Fruit fly (Drosophila melanogaster): ENCODE data around the gene CG32313.

The CG32313 gene

DNA sequence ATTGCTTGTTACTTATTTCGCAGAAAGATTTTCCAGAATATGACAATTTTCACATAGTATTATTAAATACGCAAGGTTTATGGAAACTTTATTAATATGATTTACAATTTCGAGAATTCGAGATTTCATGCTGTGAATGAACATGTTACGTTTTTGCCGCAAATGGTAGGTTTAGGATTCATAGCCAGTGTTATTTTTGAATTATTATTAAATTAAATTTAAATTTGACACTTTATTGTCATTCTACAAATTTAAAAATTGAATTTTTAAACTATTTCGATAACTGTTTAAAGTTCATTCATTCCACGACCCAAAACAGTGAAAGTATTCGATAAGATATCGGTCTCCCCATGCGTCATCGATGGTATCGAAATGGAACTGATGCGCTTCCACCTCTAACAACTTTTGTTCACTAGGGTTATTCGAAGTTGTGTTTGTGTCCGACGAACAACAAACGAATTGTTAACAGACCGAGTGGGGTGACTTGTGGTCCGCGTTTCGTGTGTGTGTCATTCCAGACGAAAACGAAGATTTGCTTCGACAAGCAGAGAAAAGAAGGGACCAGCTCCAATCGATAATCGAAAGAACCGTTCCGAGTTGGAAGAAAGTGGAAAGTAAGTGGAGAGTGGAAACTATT is at the start of gene CG32313, which contains the start of gene Pcyt1:
Gene CG32313 (minus strand): TSS at position 51 of the 637 bp plus-strand sequence.
Gene Pcyt1 (plus strand): TSS at position 400 of the 637 bp plus-strand sequence.
- TF ChIP-seq CG17801 (GFP tag; optimal IDR thresholded peaks at IDR 0.05; ENCODE audit: partially characterized antibody): peak; percentile 66

DNA sequence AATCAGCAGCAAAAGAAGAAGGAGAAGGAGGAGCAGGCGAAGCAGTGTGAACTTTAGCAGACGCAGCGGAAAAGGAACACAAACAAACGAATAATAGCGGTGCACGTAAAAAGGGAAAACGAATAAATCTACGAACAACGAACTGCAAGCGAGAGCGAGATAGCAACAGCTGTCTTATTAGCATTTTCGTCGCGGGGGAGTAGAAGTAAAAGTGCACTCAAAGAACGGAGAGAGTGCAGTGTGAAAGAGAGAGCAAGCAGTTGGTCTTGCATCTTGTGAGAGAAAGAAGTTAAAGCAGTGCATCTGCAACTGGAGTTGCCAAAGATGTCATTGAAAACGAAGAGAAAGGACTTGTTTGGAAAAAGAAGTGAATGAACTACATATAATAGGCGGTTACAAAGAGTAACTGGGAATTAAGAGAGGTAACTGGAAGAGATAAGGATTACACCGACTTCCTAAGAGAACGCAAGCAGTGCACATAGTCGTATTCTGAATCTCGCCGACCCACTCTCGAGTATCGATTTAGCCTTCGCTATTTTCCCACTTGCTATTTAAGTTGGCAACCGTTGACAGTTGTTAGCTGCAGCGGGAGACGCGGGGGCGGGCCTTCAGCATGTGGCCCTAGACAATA is 47.4 kb upstream of the CG32313 start:
- peak; percentile 40 for TF ChIP-seq CG17801 (GFP tag; optimal IDR thresholded peaks at IDR 0.05; ENCODE audit: partially characterized antibody)

DNA sequence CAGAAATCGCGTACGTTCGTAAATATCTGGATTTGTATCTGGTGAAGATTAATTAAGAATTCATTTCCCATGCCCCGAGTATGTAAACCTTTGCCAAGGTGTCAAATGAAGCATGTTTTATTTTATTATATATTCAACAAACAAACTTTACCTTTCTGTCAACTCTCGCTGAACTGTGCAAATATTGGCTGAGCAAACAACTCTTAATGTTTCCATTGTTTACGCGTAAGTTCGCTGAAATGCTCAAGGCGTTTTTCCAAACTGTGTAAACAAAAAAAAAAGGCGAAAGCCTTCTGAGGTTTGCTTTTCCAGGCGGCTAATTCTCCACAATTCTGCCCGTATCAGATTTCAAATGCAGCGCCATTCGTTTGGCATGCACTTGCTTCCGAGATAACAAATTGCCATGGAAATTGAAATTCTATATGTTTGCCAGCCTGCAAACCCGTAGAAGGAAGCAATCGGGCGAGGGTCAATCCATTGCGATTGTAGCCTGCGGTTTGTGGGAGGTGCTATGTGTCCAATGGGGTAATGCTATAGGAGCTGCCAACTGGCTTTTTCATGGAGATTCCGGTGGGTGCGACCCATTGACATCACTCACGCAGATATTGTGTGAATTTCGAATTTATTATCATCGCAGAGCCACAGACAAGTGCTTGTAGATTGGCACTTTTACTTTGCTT is 46.3 kb upstream of the CG32313 start:
- TF ChIP-seq CG17801 (GFP tag; optimal IDR thresholded peaks at IDR 0.05; ENCODE audit: partially characterized antibody): no peak

DNA sequence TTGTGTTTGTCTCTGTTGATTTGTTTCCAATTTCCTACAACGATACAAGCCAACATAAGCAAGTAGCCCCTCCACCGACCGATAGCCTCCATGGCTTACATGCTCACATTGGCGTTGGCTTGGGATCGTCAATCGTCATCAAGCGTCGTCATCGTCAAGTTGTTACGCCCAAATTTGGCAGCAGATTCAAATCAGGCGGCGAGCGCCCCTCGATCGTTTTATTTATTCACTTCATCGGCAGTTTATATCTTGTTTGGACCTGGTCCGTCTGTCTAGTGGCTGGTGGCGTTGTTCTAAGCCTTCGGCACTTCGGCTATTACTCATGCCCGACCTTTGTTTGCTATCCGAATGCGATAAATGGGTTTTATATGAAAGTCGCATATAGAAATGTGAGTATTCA is 44.7 kb upstream of the CG32313 start:
- TF ChIP-seq CG17801 (GFP tag; optimal IDR thresholded peaks at IDR 0.05; ENCODE audit: partially characterized antibody): no peak

DNA sequence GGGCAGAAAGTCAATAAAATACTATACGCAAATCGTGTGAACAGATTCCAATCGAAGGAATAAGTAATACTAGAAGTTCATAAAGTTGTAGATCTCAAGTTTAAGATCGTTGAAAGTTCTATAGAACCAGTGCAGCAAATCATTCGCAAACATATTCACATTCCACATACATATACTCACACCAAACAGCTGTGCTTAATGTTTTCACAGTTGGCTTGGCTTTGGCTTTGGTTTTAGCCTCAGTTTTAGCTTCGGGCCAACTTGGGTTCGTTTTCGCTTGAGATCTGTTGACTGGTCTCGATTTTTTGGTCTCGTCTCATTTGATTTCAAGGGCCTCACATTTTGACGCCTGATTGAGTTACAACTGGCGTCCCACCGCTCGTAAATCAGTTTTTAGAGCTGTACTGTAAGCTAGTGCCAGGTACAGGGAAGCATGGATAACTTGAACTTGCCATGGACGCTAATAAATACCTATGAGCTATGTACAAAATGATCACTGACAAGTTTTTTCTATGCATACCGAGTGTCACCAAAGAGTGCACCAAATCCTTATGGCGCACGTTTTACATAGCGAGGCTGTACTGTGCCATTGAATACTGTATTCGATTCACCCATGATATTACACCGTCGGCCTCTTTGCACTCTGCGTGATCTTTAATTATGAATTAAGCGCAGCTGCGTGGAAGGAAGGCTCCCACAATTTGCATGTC is 41.8 kb upstream of the CG32313 start:
- TF ChIP-seq CG17801 (GFP tag; optimal IDR thresholded peaks at IDR 0.05; ENCODE audit: partially characterized antibody): peak; percentile 80

DNA sequence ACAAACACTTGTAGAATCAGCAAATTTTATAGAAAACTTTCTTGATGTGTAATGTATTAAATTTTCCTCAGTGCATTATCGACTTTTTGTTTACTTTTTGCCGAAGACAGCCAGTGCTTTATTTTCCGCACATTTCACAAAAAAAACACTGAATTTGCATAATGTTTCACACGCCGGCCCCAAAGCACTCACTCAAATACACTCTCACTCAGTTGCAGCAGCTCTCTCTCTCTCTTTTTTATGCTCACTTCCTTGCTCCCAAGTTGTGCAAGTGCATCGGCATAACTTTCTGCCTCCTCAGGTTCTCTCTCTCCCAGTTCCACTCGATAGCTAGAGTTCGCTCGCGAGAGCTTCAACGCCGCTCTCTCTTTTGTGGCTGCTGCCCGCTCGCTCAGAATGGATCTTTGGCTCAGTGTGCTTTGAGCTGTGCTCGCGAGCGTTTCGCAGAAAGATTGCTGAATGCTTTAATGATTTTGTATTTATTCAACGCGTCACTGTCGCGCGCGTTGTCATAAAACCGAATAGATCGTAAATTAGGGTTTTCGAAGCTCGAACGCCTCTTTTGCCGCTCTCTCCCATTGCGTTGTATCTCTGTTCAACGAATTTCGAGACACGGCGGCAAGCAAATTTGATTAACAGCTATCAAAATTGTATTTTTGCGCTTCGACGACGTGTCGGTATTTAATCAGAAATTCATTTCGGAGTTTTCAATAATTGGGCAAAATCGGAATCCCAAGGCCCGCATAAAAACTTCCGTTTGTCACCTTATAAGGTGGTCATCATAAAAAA is 40.9 kb upstream of the CG32313 start:
- TF ChIP-seq CG17801 (GFP tag; optimal IDR thresholded peaks at IDR 0.05; ENCODE audit: partially characterized antibody): peak; percentile 67

DNA sequence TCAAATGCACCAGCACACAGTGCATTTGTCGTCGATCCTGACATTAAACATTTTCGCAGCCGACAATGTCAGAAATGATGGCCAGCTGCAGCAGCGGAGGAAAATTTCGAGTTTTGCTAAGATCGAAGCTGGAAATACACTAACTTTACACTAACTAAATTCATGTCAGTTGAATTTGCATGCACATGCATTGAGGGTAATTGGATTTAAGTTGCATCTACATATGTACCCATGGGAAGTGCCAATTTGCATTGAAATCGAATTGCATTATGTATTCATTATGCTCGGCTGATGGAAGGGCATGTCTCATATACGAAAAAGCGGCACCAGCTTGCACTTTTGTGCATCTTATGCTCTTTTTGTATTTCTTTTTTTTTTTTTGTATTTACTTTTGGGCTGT is 39.2 kb upstream of the CG32313 start:
- TF ChIP-seq CG17801 (GFP tag; optimal IDR thresholded peaks at IDR 0.05; ENCODE audit: partially characterized antibody): peak; percentile 85

DNA sequence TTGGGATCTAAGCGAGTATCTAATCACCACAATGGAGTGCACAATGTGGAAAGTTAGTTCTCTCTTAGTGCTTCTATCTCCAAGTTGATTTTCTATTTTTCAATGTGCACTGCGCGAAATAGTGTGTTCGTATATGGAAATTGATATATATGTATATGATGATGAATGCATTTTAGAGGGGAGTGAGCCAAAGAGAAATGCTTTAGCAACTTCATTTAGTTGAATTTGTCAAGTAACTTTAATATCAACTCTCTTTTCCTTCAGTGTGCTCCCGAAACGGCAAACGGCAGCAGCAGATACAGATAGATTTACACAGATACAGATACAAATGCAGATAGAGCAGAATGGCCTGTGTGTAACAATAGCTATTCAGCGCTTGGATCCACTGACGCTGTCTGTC is 38.5 kb upstream of the CG32313 start:
- no peak for TF ChIP-seq CG17801 (GFP tag; optimal IDR thresholded peaks at IDR 0.05; ENCODE audit: partially characterized antibody)

DNA sequence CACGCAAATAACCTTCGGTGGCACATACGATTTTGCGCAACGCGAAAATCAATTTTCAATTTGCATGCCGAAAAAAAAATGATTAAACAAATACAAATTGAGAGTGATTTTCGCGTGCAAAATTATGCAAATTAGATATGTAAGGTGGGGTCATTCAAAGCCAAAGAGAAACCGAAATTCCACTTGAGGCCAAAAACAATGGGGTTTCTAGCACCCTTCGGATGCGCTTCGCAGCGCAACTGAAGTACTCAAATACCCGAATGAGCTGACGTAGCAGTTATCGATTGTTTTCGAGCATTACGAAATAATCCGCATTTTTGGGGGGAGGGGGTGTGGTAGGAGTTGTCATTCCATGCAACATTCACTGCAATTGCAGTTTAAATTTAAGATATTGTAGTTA is 35.3 kb upstream of the CG32313 start:
- TF ChIP-seq CG17801 (GFP tag; optimal IDR thresholded peaks at IDR 0.05; ENCODE audit: partially characterized antibody): no peak

DNA sequence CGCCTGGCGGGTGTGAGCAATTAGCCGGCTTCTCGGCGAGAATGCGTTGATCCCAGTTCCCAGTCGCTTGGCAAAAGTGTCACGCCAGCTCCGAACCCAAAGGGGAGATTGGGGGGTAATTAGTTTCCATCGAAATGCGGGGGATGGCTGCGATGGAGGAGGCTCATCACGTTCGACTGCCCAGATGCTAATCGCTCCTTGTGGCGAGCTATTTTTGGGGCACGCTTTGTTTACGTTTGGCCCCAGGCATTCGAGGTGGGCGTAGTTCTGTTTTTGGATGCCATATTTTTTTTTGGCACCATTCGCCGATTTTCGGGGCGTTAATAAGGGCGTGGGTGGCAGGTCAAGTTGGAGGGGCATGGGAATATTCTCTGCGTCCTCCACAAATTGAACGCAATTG is 34.7 kb upstream of the CG32313 start:
- no peak for TF ChIP-seq CG17801 (GFP tag; optimal IDR thresholded peaks at IDR 0.05; ENCODE audit: partially characterized antibody)

DNA sequence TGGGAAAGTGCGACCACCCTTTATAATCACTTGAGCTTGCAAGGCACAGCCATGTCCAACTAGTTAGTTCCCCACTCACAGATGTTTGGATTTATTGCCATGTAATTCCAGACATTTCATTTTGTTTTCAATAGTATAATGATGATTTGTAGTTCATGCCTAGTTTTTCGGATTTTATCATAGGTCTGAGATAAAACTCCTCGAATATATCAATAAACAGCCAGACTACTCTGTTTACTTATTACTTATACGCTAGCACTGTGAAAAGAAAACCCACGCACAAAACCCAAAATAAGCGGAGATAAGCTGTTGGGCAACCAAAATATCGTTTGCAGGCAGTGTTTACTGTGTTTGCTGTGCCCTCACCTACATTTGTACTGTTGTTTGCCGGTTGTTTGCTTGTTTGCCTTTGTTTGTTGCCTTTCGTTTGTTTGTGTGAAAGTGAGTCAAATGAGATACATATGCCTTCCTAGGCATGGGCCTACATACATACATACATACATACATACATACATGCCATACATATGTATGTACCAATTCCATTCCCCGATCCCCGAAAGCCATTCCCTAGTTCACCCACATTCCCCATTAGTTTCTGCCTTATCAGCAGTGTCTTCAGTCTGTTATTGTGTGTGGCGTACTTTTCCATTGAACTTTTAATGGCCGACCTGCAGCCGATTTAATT is 33.8 kb upstream of the CG32313 start:
- no peak for TF ChIP-seq CG17801 (GFP tag; optimal IDR thresholded peaks at IDR 0.05; ENCODE audit: partially characterized antibody)

DNA sequence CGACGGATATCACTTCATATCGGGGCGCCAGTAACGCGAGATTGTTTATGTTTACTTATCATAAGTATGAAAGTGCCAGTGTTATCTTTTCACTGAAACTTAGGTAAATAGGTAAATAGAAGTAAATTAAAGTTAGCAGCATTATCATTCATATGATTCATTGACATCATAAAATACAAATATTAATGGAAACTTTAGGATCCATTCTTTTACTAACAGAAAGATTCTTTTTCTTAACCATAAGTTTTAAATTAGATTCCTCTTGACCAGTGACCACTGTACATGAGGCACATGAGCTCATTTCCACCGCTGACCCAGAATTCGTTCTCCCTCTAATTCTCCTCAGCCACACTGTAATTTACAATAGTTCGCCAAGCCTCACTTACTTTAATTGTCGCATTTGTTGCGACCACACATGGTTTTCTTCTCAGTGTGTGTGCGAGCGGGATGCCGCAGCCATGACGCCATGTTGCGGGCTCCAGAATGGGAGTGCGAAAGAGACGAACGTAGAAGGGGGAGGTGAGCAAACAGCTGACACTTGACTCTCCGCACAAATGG is 32.9 kb upstream of the CG32313 start:
- TF ChIP-seq CG17801 (GFP tag; optimal IDR thresholded peaks at IDR 0.05; ENCODE audit: partially characterized antibody): no peak

DNA sequence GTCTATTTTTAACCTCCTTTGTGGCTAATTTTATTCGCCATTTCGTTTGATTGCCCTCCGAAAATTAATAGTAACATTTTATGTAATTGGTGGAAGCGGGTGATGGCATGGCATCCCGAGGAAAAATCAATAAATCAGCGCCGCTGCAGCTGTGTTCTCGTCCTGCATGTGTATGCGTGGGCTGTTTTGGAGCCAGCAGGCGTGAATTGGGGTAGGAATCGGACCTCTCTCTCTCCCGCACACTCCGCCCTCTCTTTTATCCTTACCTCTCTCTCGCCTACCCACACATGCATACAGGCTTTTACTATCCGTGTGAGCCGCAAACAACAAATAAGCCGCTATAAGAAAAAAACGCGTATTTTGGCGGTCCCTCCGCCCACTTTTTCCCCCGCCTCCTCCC is 31.8 kb upstream of the CG32313 start:
- no peak for TF ChIP-seq CG17801 (GFP tag; optimal IDR thresholded peaks at IDR 0.05; ENCODE audit: partially characterized antibody)

All from ovary, adult (tissue).